Worm (Caenorhabditis elegans): Measurements from ENCODE around the gene C13C4.6.

DNA sequence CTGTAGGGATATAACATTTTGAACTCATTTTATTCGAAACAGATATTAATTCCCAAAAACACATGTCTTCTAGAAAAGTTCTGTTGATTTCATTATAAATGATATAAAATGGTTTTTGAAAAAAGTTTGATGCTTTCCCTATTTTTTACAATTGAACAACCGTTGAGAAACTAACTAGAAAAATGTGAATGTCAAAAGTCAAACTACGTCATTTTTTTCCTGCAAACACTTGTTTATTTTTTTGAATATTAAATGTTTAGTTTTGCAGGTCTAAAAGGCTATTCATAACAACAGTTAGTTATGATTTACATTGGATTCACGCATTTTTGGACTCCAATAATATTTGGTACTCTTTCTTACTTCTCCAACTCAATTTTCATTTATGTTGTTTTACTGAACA is 41.5 kb downstream of the C13C4.6 start, which contains the start of gene srj-4:
- no peak for TF ChIP-seq lin-13 (tag; optimal IDR thresholded peaks at IDR 0.05)
- no peak for TF ChIP-seq unc-62 (GFP tag; optimal IDR thresholded peaks at IDR 0.05)
- TF ChIP-seq nhr-28 (tag; optimal IDR thresholded peaks at IDR 0.05) = no peak
- no peak for TF ChIP-seq ztf-11 (tag; optimal IDR thresholded peaks at IDR 0.05)
